Worm (Caenorhabditis elegans) whole organism, L2 larva: ENCODE data around the gene rpn-12.

Experiments
- aly-2 ChIP-seq: fragments of 150-350 bp; optimal IDR thresholded peaks from 2 replicates; lab custom pipeline; 2014; ENCODE audit warnings: missing biosample characterization, missing genetic modification characterization
- ama-1 ChIP-seq: fragments of 150-350 bp; optimal IDR thresholded peaks from 2 replicates; lab custom pipeline; 2018; ENCODE audit warnings: inconsistent platforms
- ceh-82 ChIP-seq: fragments of 150-350 bp; optimal IDR thresholded peaks from 2 replicates; lab custom pipeline; 2014; ENCODE audit warnings: missing biosample characterization, missing genetic modification characterization
- egl-27 ChIP-seq: sonication (generic microtip); optimal IDR thresholded peaks from 3 replicates; lab custom pipeline; 2017; ENCODE audit warnings: missing biosample characterization, missing genetic modification reagents, missing genetic modification characterization
- elt-3 ChIP-seq: sonication (generic microtip); optimal IDR thresholded peaks from 2 replicates; lab custom pipeline; 2017; ENCODE audit warnings: missing biosample characterization, missing genetic modification characterization
- fos-1 ChIP-seq: fragments of 150-350 bp; optimal IDR thresholded peaks from 2 replicates; lab custom pipeline; 2014; ENCODE audit warnings: missing biosample characterization, missing genetic modification characterization
- gmeb-1 ChIP-seq: fragments of 150-350 bp; optimal IDR thresholded peaks from 2 replicates; lab custom pipeline; 2014; ENCODE audit warnings: missing biosample characterization, missing genetic modification characterization
- lin-39 ChIP-seq: fragments of 150-350 bp; optimal IDR thresholded peaks from 2 replicates; lab custom pipeline; 2014; ENCODE audit warnings: missing biosample characterization, missing genetic modification reagents, missing genetic modification characterization
- nhr-237 ChIP-seq: fragments of 150-350 bp; optimal IDR thresholded peaks from 2 replicates; lab custom pipeline; 2014; ENCODE audit warnings: missing biosample characterization, missing genetic modification characterization
- nhr-77 ChIP-seq: fragments of 150-350 bp; optimal IDR thresholded peaks from 2 replicates; lab custom pipeline; 2014; ENCODE audit warnings: missing biosample characterization, missing genetic modification characterization
- snpc-4 ChIP-seq: fragments of 150-350 bp; optimal IDR thresholded peaks from 2 replicates; lab custom pipeline; 2014; ENCODE audit warnings: missing biosample characterization, missing genetic modification characterization
- zag-1 ChIP-seq: fragments of 150-350 bp; optimal IDR thresholded peaks from 2 replicates; lab custom pipeline; 2014; ENCODE audit warnings: missing biosample characterization, missing genetic modification characterization
- ztf-11 ChIP-seq: sonication (generic microtip); optimal IDR thresholded peaks from 2 replicates; lab custom pipeline; 2017; ENCODE audit warnings: missing biosample characterization, missing genetic modification characterization

- TF ChIP-seq lin-39 (tag; lab: Kevin White, UChicago): no peak
- TF ChIP-seq aly-2: no peak
- TF ChIP-seq egl-27 (tag; lab: Kevin White, UChicago): peak; percentile 88
- TF ChIP-seq fos-1 (tag; lab: Kevin White, UChicago): peak; percentile 50
- TF ChIP-seq nhr-77: no peak
- TF ChIP-seq ztf-11 (tag; lab: Kevin White, UChicago): no peak
- no peak for TF ChIP-seq ama-1 (lab: Kevin White, UChicago)
- no peak for TF ChIP-seq elt-3
- peak; percentile 28 for TF ChIP-seq nhr-237 (tag; lab: Kevin White, UChicago)
- TF ChIP-seq gmeb-1: peak; percentile 25
- TF ChIP-seq ceh-82 (tag; lab: Kevin White, UChicago): peak; percentile 4
- TF ChIP-seq snpc-4 (tag; lab: Kevin White, UChicago): peak; percentile 51
- TF ChIP-seq zag-1: peak; percentile 77
Observed at ce11 chrII:11619895-11620439, 33.0 kb upstream of the rpn-12 start.
